Fruit fly (Drosophila melanogaster): ENCODE measurements around the gene gb.

dm6 chr3R:27065136-27065535 is 46.9 kb downstream of the gb start, which contains the start of gene CG43935:
- no peak for TF ChIP-seq Hnf4 (GFP tag; optimal IDR thresholded peaks at IDR 0.05)
- TF ChIP-seq usp (GFP tag; optimal IDR thresholded peaks at IDR 0.05), result no peak
- TF ChIP-seq Mio (GFP tag; optimal IDR thresholded peaks at IDR 0.05), result no peak
- TF ChIP-seq h (GFP tag; optimal IDR thresholded peaks at IDR 0.05), result no peak
- TF ChIP-seq brk (GFP tag; optimal IDR thresholded peaks at IDR 0.05), result no peak
- TF ChIP-seq tai (GFP tag; optimal IDR thresholded peaks at IDR 0.05), result no peak
- no peak for TF ChIP-seq GATAd (GFP tag; optimal IDR thresholded peaks at IDR 0.05)
- TF ChIP-seq Vsx2 (GFP tag; optimal IDR thresholded peaks at IDR 0.05; ENCODE audit: partially characterized antibody), result no peak
- TF ChIP-seq Rel (GFP tag; optimal IDR thresholded peaks at IDR 0.05), result no peak
- TF ChIP-seq Rel (tag; optimal IDR thresholded peaks at IDR 0.05), result no peak
- no peak for TF ChIP-seq psq (GFP tag; optimal IDR thresholded peaks at IDR 0.05)
- no peak for TF ChIP-seq Jra (GFP tag; optimal IDR thresholded peaks at IDR 0.05)
- TF ChIP-seq sage (GFP tag; optimal IDR thresholded peaks at IDR 0.05), result no peak
- TF ChIP-seq dmrt93B (GFP tag; optimal IDR thresholded peaks at IDR 0.05), result no peak
